Fruit fly (Drosophila melanogaster) whole organism, larva: ENCODE results near the gene Ald1.

Source experiments
- noc ChIP-seq: fragments of 200-800 bp; sonication (Bioruptor generic); optimal IDR thresholded peaks from 3 replicates; lab custom pipeline; 2019; ENCODE audit warnings: missing biosample characterization, mild to moderate bottlenecking, missing genetic modification characterization, moderate library complexity

Gene Ald1

DNA sequence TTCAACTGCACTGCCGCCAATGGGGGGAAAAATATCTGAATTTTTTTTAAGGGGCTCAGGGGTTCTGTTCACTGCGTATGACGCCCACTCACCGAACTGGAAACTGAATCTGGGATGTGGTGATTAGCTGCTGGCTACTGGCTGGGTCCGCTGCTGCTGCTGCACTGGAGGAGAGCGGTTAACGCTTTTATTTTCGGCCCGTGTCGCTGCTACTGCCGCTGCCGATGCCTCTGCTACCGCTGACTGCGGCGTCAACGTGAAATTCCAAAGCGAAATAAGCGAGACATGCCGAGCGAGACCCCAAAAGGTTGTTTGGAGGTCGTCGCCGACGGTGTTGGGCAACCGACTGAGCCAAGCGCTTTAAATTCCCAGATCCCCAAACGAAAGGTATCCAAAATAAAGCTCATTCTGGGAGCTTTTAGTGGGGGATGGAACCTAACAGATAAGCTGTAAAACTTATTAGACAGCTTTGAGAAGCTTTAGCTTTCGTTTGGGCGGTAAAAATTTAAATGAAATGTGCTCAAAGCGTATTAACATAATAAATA, at the start of gene Ald1:
Gene Ald1 (minus strand): TSS at position 348 of the 545 bp plus-strand sequence.
- peak; percentile 18 for TF ChIP-seq noc (tag; lab: Kevin White, UChicago)

- TF ChIP-seq noc (tag; lab: Kevin White, UChicago) = no peak
Observed at dm6 chr3R:26280403-26280802, 19.0 kb upstream of the Ald1 start.

dm6 chr3R:26262478-26262877, 1.1 kb upstream of the Ald1 start, which contains the start of gene CG6154:
Gene CG6154 (plus strand): TSS chr3R:26262662.
- no peak for TF ChIP-seq noc (tag; lab: Kevin White, UChicago)

DNA sequence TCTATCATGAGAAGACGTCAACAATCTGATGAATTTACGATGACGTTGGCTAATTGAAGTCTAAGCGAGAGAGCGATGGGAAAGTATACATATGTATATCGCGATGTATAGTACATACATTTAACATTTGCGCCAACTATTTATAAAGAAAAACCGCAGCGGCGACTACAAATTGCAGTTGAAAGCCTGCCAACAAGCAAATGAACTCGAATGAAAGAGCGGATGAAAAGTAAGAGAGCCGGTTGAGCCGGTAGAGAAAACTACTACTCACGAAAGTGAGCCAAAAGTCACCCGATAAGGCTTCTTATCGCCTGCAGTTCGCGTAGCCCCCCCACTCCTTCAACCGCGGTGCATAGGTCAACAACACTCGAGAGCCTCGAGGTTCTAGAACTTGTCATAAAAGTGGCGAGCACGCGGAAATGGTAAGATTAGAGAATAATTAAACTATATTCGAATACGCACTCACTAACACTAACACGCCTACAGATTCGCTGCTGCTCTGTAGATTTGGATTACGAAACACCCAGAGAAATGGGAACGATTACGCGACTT, 623 bp downstream of the Ald1 start:
- TF ChIP-seq noc (tag; lab: Kevin White, UChicago) = peak; percentile 49

DNA sequence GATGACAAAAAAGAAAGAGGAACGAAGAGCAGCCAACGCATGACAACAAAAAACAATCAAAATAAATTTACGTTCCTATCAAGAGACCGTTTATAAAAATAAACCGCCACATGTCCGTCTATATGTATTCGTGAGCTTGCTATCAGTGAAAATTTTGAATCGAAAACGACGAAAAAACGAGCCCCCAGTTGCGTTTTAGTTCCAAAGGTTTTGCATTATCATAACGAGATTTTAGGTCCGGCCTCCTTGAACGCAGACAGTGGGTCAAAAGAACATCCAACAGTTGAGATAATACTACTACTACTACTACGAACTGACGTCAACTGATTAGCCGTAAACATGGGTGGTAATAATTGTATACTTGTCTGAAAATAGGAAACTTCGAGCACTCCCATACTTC, 1.5 kb downstream of the Ald1 start:
- peak; percentile 15 for TF ChIP-seq noc (tag; lab: Kevin White, UChicago)

- no peak for TF ChIP-seq noc (tag; lab: Kevin White, UChicago)
Observed at dm6 chr3R:26258955-26259354, 2.4 kb downstream of the Ald1 start.

- TF ChIP-seq noc (tag; lab: Kevin White, UChicago) = no peak
Observed at dm6 chr3R:26258384-26258819, 3.0 kb downstream of the Ald1 start.

dm6 chr3R:26253792-26254191, 7.6 kb downstream of the Ald1 start:
- no peak for TF ChIP-seq noc (tag; lab: Kevin White, UChicago)

dm6 chr3R:26251730-26252129, 9.7 kb downstream of the Ald1 start:
- no peak for TF ChIP-seq noc (tag; lab: Kevin White, UChicago)

DNA sequence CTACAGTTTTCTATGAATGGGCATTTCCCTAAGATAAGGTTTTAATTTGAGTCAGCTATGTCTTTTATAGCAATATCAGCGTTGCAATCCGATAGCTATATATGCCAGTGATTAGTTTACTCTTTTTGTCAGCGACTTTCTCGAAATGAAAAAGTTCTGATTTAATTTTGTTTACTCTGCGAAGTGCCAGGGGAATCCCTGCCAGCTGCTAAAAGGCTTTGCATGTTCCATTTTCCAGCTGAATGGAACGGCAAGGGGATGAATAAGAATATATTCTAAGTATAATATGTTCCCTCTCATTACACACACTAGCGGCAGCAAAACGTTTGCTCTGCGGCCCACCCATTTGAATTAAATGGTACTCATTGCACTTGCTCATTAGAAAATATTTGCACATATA, 11.6 kb downstream of the Ald1 start:
- no peak for TF ChIP-seq noc (tag; lab: Kevin White, UChicago)

DNA sequence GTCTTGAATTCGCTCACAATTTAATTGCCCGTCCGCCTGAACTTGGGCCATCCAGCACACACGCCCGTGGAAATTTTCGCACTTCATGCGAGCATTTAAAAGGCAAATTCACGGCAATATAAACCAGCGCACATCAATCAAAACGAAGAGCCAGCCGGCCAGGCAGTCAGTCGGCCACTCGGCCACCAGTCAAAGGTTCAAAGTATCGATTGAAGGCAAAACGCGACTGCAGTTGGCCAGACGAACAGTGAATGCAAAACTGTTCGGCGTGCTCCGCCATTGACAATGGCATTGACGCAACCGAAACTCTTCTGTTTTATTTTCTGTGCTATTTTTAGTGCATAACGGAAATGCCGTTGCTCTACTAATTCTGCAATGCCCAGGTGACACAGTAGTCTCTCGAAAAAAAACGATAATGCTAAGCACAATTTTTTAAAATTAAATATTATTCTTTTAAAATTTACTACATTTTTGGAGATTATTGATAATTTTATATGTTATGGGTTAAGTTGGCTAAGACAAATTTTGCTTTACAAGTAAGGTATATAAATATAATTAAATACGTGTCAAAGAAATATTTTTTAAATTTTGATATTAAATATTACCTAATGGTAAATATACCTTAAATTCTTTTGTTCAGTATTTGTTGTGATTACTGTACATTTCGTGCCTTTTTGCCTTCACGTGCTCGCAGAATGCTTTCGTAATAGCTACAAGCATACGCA, 13.4 kb downstream of the Ald1 start:
- peak; percentile 23 for TF ChIP-seq noc (tag; lab: Kevin White, UChicago)

- TF ChIP-seq noc (tag; lab: Kevin White, UChicago) = no peak
Observed at dm6 chr3R:26242454-26243082, 18.8 kb downstream of the Ald1 start.

DNA sequence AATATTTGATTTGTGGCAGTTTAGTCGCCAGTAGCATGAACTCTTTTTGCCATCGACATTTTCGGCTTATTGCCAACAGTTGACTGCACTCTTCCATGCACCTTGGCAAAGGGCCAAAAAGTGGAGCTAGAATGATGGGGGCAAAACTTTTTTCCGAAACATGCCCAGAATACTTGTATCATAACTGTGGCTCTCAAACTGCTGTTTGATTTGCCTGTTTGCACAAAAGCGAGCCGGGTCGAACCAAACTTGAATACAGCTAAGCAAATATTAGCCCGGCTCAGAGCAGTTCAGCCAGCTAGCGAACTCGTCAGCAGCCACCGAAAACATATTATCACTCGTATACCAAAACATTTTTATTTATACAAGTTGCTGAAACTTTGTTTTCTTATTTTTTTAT, 22.4 kb downstream of the Ald1 start:
- peak; percentile 4 for TF ChIP-seq noc (tag; lab: Kevin White, UChicago)

DNA sequence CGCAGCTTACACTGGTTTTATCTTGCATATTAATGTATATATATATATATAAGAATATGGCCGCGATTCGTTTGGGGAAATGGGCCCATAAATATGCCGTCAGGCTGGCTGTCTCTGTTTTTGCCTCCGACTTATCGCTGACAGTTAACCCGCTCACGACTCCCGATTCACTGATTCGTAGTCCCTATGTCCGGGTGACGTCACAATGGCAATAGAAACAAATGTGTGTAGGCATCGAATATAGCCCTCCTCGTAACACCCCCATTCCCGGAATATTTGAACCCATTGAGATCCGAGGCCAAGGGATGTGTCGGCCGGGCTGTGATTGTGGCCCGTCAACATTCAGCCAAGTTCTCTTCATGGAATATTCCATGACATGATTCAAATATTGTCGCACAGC, 23.9 kb downstream of the Ald1 start:
- TF ChIP-seq noc (tag; lab: Kevin White, UChicago) = no peak

DNA sequence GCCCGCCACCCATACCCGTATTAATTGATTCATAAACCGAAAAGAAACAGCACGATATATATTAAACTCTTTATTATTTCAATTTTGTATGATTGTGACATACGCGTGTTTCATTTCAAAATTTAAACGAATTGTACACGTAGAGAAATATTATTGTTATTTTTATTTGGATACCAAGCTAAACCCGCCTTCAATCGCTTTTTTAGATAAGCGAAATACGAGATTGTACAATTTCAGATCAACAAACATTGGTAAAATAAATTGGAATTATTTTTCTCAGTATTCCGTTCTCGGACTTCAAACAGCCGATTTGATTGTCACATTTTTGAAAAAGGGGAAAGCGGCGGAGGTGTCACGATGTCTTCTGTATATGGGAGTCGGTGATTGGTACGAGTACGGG, 26.4 kb downstream of the Ald1 start:
- TF ChIP-seq noc (tag; lab: Kevin White, UChicago) = peak; percentile 26

- TF ChIP-seq noc (tag; lab: Kevin White, UChicago) = peak; percentile 4
Observed at dm6 chr3R:26230016-26230415, 31.4 kb downstream of the Ald1 start, which contains the start of gene CG12290. Gene CG12290 (plus strand): TSS chr3R:26230248.
